Worm (Caenorhabditis elegans): ENCODE data around the gene R09E10.5.

DNA sequence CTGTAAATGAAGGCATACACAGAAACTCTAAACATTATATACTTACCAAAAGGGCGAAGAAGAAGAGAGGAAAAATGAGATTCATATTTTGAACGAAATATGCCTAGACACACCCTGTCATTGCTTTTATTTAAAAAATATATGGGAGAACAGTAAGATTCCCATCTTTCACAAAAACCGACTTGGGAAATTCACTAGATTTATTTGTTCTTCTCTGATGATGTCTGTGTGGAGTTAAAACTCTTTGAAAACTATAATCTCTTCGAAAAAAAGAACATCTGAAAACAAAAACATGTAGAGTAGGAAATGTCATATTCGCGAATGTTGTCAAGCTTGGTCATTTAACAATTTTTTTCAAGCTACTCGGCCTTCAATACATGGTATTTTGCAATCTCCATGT is 8.2 kb upstream of the R09E10.5 start, which contains the start of gene R09E10.8:
- TF ChIP-seq klf-2 (GFP tag; conservative IDR thresholded peaks at IDR 0.05) (no peak), flt-1 (GFP tag; IDR thresholded peaks at IDR 0.05) (no peak), cog-1 (tag; optimal IDR thresholded peaks at IDR 0.05) (no peak)
